Worm (Caenorhabditis elegans): Measurements from ENCODE around the gene W02A2.8.

DNA sequence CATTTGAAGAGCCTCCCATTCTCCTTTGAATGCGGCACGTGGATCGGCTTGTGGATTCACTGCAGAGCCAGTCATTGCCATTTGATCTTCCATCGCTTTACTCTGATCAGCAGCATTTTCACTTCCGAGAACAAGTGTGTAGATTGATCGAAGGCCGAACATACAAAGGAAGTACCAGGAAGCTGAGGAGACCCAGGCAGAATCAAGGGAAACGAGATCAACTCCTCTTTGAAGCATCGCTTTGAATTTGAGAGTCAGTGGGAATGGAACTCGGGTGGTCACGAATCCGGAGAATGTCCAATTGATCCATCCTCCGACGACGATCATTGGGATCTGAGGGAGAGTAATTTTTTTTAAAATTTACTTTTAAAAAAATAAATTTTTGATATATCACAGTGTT lies 22.1 kb upstream of the W02A2.8 start:
- TF ChIP-seq hnd-1 (tag; optimal IDR thresholded peaks at IDR 0.05) = no peak
- peak; percentile 28 for TF ChIP-seq ama-1 (optimal IDR thresholded peaks at IDR 0.05)

All from whole organism, early embryonic.